Fruit fly (Drosophila melanogaster) whole organism, embryonic: ENCODE measurements around the gene Dok.

Experiments
- Aef1 ChIP-seq: fragments of 200-800 bp; sonication (Bioruptor generic); IDR thresholded peaks from 3 replicates; pipeline ENCODE4 v1.3.6; 2022; ENCODE audit warnings: missing biosample characterization, missing genetic modification characterization
- Awh ChIP-seq: fragments of 200-800 bp; sonication (Bioruptor generic); IDR thresholded peaks from 2 replicates; pipeline ENCODE4, ENCODE4 v1.3.6; 2022; ENCODE audit warnings: missing biosample characterization, missing genetic modification characterization
- CG1024 ChIP-seq: fragments of 200-800 bp; sonication (Bioruptor generic); IDR thresholded peaks from 2 replicates; pipeline ENCODE4 v1.3.6; 2022; ENCODE audit warnings: missing biosample characterization, missing genetic modification characterization
- CG10274 ChIP-seq: fragments of 200-800 bp; sonication (Bioruptor generic); optimal IDR thresholded peaks from 3 replicates; lab custom pipeline; 2017; ENCODE audit warnings: missing biosample characterization, mild to moderate bottlenecking, missing genetic modification characterization
- CG10366 ChIP-seq: fragments of 200-800 bp; sonication (Bioruptor generic); IDR thresholded peaks from 2 replicates; pipeline ENCODE4 v1.3.6; 2022; ENCODE audit warnings: missing biosample characterization, missing genetic modification characterization
- CG11085 ChIP-seq: fragments of 200-800 bp; sonication (Bioruptor generic); IDR thresholded peaks from 2 replicates; pipeline ENCODE4 v1.3.6; 2022; ENCODE audit warnings: missing biosample characterization, missing genetic modification characterization
- CG12104 ChIP-seq: fragments of 200-800 bp; sonication (Bioruptor generic); optimal IDR thresholded peaks from 3 replicates; lab custom pipeline; 2016; ENCODE audit warnings: missing biosample characterization, missing genetic modification characterization
- CG1233 ChIP-seq: fragments of 200-800 bp; sonication (Bioruptor generic); optimal IDR thresholded peaks from 4 replicates; lab custom pipeline; 2018; ENCODE audit warnings: missing biosample characterization, mild to moderate bottlenecking, missing genetic modification characterization
- CG12769 ChIP-seq: fragments of 200-800 bp; sonication (Bioruptor generic); optimal IDR thresholded peaks from 2 replicates; lab custom pipeline; 2019; ENCODE audit warnings: missing biosample characterization, mild to moderate bottlenecking, missing genetic modification characterization, moderate library complexity
- CG13775 ChIP-seq: fragments of 200-800 bp; sonication (Bioruptor generic); optimal IDR thresholded peaks from 3 replicates; lab custom pipeline; 2017; ENCODE audit warnings: missing biosample characterization, mild to moderate bottlenecking, missing genetic modification characterization
- CG14965 ChIP-seq: fragments of 200-800 bp; sonication (Bioruptor generic); optimal IDR thresholded peaks from 2 replicates; lab custom pipeline; 2016; ENCODE audit warnings: missing biosample characterization, missing genetic modification characterization, borderline replicate concordance
- CG15479 ChIP-seq: fragments of 200-800 bp; sonication (Bioruptor generic); optimal IDR thresholded peaks from 3 replicates; lab custom pipeline; 2019; ENCODE audit warnings: missing biosample characterization, mild to moderate bottlenecking, missing genetic modification characterization, moderate library complexity
- CG1603 ChIP-seq: fragments of 200-800 bp; sonication (Bioruptor generic); optimal IDR thresholded peaks from 2 replicates; lab custom pipeline; 2019; ENCODE audit warnings: missing biosample characterization, mild to moderate bottlenecking, missing genetic modification characterization, moderate library complexity
- CG2120 ChIP-seq: fragments of 200-800 bp; sonication (Bioruptor generic); optimal IDR thresholded peaks from 3 replicates; lab custom pipeline; 2016; ENCODE audit warnings: missing biosample characterization, missing genetic modification characterization
- CG3163 ChIP-seq: fragments of 200-800 bp; sonication (Bioruptor generic); optimal IDR thresholded peaks from 3 replicates; lab custom pipeline; 2016; ENCODE audit warnings: missing biosample characterization, missing genetic modification characterization
- CG34224 ChIP-seq: fragments of 200-800 bp; sonication (Bioruptor generic); IDR thresholded peaks from 3 replicates; pipeline ENCODE4 v1.3.6; 2022; ENCODE audit warnings: missing biosample characterization, missing genetic modification characterization; ENCODE audit not compliant: partially characterized antibody
- CG4404 ChIP-seq: fragments of 200-800 bp; sonication (Bioruptor generic); IDR thresholded peaks from 2 replicates; pipeline ENCODE4 v1.3.6; 2022; ENCODE audit warnings: missing biosample characterization, missing genetic modification characterization
- CG7271 ChIP-seq: fragments of 200-800 bp; sonication (Bioruptor generic); optimal IDR thresholded peaks from 2 replicates; lab custom pipeline; 2018; ENCODE audit warnings: missing biosample characterization, mild to moderate bottlenecking, missing genetic modification characterization, moderate library complexity
- CG8478 ChIP-seq: fragments of >200 bp; optimal IDR thresholded peaks from 2 replicates; lab custom pipeline; 2018
- Drgx ChIP-seq: fragments of 200-800 bp; sonication (Bioruptor generic); IDR thresholded peaks from 2 replicates; pipeline ENCODE4 v1.3.6; 2022; ENCODE audit warnings: missing biosample characterization, missing genetic modification characterization
- GATAe ChIP-seq: fragments of 200-800 bp; sonication (Bioruptor generic); conservative IDR thresholded peaks from 2 replicates; pipeline ENCODE4 v1.3.6; 2022; ENCODE audit warnings: missing biosample characterization, missing genetic modification characterization
- Gsc ChIP-seq: fragments of 200-800 bp; sonication (Bioruptor generic); IDR thresholded peaks from 2 replicates; pipeline ENCODE4 v1.3.6; 2022; ENCODE audit warnings: missing biosample characterization, missing genetic modification characterization
- HLH3B ChIP-seq: fragments of 200-800 bp; sonication (Bioruptor generic); IDR thresholded peaks from 2 replicates; pipeline ENCODE4 v1.3.6; 2022; ENCODE audit warnings: missing biosample characterization, missing genetic modification characterization
- HLH4C ChIP-seq: fragments of 200-800 bp; sonication (Bioruptor generic); IDR thresholded peaks from 3 replicates; pipeline ENCODE4 v1.3.6; 2022; ENCODE audit warnings: missing biosample characterization, missing genetic modification characterization; ENCODE audit not compliant: partially characterized antibody
- Lhr ChIP-seq: fragments of 200-800 bp; sonication (Bioruptor generic); optimal IDR thresholded peaks from 3 replicates; lab custom pipeline; 2017; ENCODE audit warnings: mild to moderate bottlenecking, missing biosample characterization, missing genetic modification reagents, missing genetic modification characterization
- Myb ChIP-seq: fragments of 200-800 bp; sonication (Bioruptor generic); optimal IDR thresholded peaks from 2 replicates; lab custom pipeline; 2016; ENCODE audit warnings: missing biosample characterization, missing genetic modification characterization
- NC2β ChIP-seq: fragments of 200-800 bp; sonication (Bioruptor generic); optimal IDR thresholded peaks from 2 replicates; lab custom pipeline; 2016; ENCODE audit warnings: missing biosample characterization, missing genetic modification characterization
- Side ChIP-seq: fragments of 200-800 bp; sonication (Bioruptor generic); optimal IDR thresholded peaks from 2 replicates; lab custom pipeline; 2016; ENCODE audit warnings: missing biosample characterization, missing genetic modification characterization
- az2 ChIP-seq: fragments of 200-800 bp; sonication (Bioruptor generic); optimal IDR thresholded peaks from 3 replicates; lab custom pipeline; 2016; ENCODE audit warnings: missing biosample characterization, missing genetic modification characterization
- br ChIP-seq: fragments of >200 bp; optimal IDR thresholded peaks from 2 replicates; lab custom pipeline; 2017
- chinmo ChIP-seq: fragments of 200-800 bp; sonication (Bioruptor generic); IDR thresholded peaks from 4 replicates; pipeline ENCODE4 v1.3.6; 2022; ENCODE audit warnings: missing biosample characterization, missing genetic modification characterization; ENCODE audit not compliant: partially characterized antibody
- chm ChIP-seq: fragments of 200-800 bp; sonication (Bioruptor generic); IDR thresholded peaks from 2 replicates; pipeline ENCODE4 v1.3.6; 2022; ENCODE audit warnings: missing biosample characterization, missing genetic modification characterization
- chn ChIP-seq: fragments of 200-800 bp; sonication (Bioruptor generic); optimal IDR thresholded peaks from 2 replicates; lab custom pipeline; 2016; ENCODE audit warnings: missing biosample characterization, missing genetic modification characterization
- crc ChIP-seq: fragments of 200-800 bp; sonication (Bioruptor generic); optimal IDR thresholded peaks from 2 replicates; lab custom pipeline; 2016; ENCODE audit warnings: missing biosample characterization, missing genetic modification characterization
- dan ChIP-seq: fragments of 200-800 bp; sonication (Bioruptor generic); IDR thresholded peaks from 2 replicates; pipeline ENCODE4 v1.3.6; 2022; ENCODE audit warnings: missing biosample characterization, missing genetic modification characterization
- fru ChIP-seq: fragments of >200 bp; optimal IDR thresholded peaks from 2 replicates; lab custom pipeline; 2017
- gce ChIP-seq: fragments of 200-800 bp; sonication (Bioruptor generic); IDR thresholded peaks from 3 replicates; pipeline ENCODE4 v1.3.6; 2022; ENCODE audit warnings: missing biosample characterization, missing genetic modification characterization
- gfzf ChIP-seq: fragments of 200-800 bp; sonication (Bioruptor generic); optimal IDR thresholded peaks from 2 replicates; lab custom pipeline; 2016; ENCODE audit warnings: missing biosample characterization, mild to moderate bottlenecking, missing genetic modification characterization, moderate library complexity
- klu ChIP-seq: fragments of 200-800 bp; sonication (Bioruptor generic); IDR thresholded peaks from 2 replicates; pipeline ENCODE4 v1.3.6; 2022; ENCODE audit warnings: missing biosample characterization, missing genetic modification characterization
- lab ChIP-seq: fragments of 200-800 bp; sonication (Bioruptor generic); optimal IDR thresholded peaks from 3 replicates; lab custom pipeline; 2017; ENCODE audit warnings: missing biosample characterization, missing genetic modification characterization, mild to moderate bottlenecking, moderate library complexity, missing genetic modification reagents
- lov ChIP-seq, 2 experiments: fragments of 200-800 bp in 1 of 2; fragments of >200 bp in 1 of 2; sonication (Bioruptor generic) in 1 of 2; IDR thresholded peaks in 1 of 2; optimal IDR thresholded peaks in 1 of 2; 2 replicates in 1 of 2; 3 replicates in 1 of 2; pipeline versions ENCODE4 v1.3.6 to Lab custom; 2017 to 2022; ENCODE audit warnings: missing biosample characterization in 1 of 2, missing genetic modification characterization in 1 of 2
- oc ChIP-seq: fragments of 200-800 bp; sonication (Bioruptor generic); optimal IDR thresholded peaks from 2 replicates; lab custom pipeline; 2018; ENCODE audit warnings: missing biosample characterization, mild to moderate bottlenecking, missing genetic modification characterization, moderate library complexity
- otp ChIP-seq: fragments of 200-800 bp; sonication (Bioruptor generic); IDR thresholded peaks from 3 replicates; pipeline ENCODE4, ENCODE4 v1.3.6; 2022; ENCODE audit warnings: missing biosample characterization, missing genetic modification characterization
- pros ChIP-seq: fragments of 200-800 bp; sonication (Bioruptor generic); optimal IDR thresholded peaks from 3 replicates; lab custom pipeline; 2019; ENCODE audit warnings: missing biosample characterization, mild to moderate bottlenecking, missing genetic modification characterization, moderate library complexity
- pum ChIP-seq: fragments of 200-800 bp; sonication (Bioruptor generic); optimal IDR thresholded peaks from 2 replicates; lab custom pipeline; 2016; ENCODE audit warnings: missing biosample characterization, missing genetic modification characterization
- sima ChIP-seq: fragments of 200-800 bp; sonication (Bioruptor generic); optimal IDR thresholded peaks from 2 replicates; lab custom pipeline; 2016; ENCODE audit warnings: missing biosample characterization, missing genetic modification characterization
- sna ChIP-seq: fragments of 200-800 bp; sonication (Bioruptor generic); IDR thresholded peaks from 2 replicates; pipeline ENCODE4 v1.3.6; 2022; ENCODE audit warnings: missing biosample characterization, missing genetic modification characterization; ENCODE audit not compliant: partially characterized antibody
- sug ChIP-seq: fragments of 200-800 bp; optimal IDR thresholded peaks from 2 replicates; lab custom pipeline; 2019; ENCODE audit warnings: missing biosample characterization, mild to moderate bottlenecking, missing genetic modification characterization, moderate library complexity
- vvl ChIP-seq: fragments of 200-800 bp; sonication (Bioruptor generic); IDR thresholded peaks from 2 replicates; pipeline ENCODE4 v1.3.6; 2022; ENCODE audit warnings: missing biosample characterization, missing genetic modification characterization
- wdn ChIP-seq: fragments of 200-800 bp; sonication (Bioruptor generic); IDR thresholded peaks from 2 replicates; pipeline ENCODE4 v1.3.6; 2022; ENCODE audit warnings: missing biosample characterization, missing genetic modification characterization

Dok gene

DNA sequence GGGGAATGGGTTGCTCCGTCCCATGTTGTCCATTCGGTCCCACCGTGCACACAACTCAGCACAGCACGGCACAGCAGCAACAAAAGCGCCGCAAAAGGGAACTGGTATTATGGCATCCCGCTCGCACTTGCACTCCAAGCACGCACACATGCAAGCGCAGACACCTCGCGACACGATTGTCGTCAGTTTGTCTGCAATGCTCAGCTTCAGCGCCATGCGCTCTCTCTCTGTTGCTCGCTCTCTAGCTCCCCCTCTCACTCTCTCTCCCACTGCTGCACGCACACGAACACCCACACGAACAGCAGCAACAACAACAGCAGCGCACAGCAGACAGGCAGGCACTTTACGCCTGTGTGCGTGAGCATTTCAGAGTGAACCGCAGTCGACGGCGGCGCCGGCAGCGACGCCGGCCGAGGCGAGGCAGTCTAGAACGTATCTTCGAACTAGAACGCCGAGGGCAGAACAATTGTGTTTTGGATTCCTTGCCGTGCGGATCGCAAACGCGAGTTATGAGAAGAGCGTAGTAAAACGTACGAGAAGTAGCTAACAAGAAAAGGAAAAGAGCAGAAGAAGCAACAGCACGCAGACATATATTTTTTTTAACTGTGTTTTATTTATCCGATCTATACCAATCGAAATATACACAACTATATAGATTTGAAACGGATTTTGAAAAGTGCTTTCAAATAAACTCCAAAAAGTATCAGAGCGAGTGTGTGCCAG is 16.4 kb upstream of the Dok start, which contains the start of gene brk (continued):
- TF ChIP-seq CG10274 (GFP tag; lab: Kevin White, UChicago) (no peak), az2 (no peak), CG14965 (GFP tag; lab: Kevin White, UChicago) (no peak), otp (GFP tag; lab: Robert Waterston, UW) (no peak), CG2120 (no peak), Drgx (GFP tag; lab: Robert Waterston, UW) (peak; percentile 40), lov (optimal IDR thresholded peaks at IDR 0.05; lab: Kevin White, UChicago) (no peak), lov (GFP tag; IDR thresholded peaks at IDR 0.05; lab: Robert Waterston, UW) (peak; percentile 44; the same call in 1 of the 3 replicates), CG11085 (GFP tag; lab: Robert Waterston, UW) (no peak), Side (GFP tag; lab: Kevin White, UChicago) (peak; percentile 47), HLH4C (GFP tag; lab: Robert Waterston, UW) (no peak), pros (GFP tag; lab: Kevin White, UChicago) (peak; percentile 70), oc (tag; lab: Kevin White, UChicago) (no peak), GATAe (GFP tag; lab: Robert Waterston, UW) (no peak), Lhr (GFP tag; lab: Kevin White, UChicago) (no peak), CG7271 (tag; lab: Kevin White, UChicago) (peak; percentile 39), CG8478 (peak; percentile 98), pum (GFP tag; lab: Kevin White, UChicago) (no peak), CG13775 (GFP tag; lab: Kevin White, UChicago) (no peak), CG3163 (GFP tag; lab: Kevin White, UChicago) (peak; percentile 45), gce (GFP tag; lab: Robert Waterston, UW) (no peak), Gsc (GFP tag; lab: Robert Waterston, UW) (no peak), HLH3B (GFP tag; lab: Robert Waterston, UW) (no peak), chm (peak; percentile 39; the same call in 1 of the 2 replicates), fru (lab: Kevin White, UChicago) (no peak), Aef1 (GFP tag; lab: Robert Waterston, UW) (peak; percentile 67), CG12769 (tag; lab: Kevin White, UChicago) (peak; percentile 90), Awh (GFP tag; lab: Robert Waterston, UW) (no peak), vvl (GFP tag; lab: Robert Waterston, UW) (no peak; the same call in 1 of the 2 replicates), sug (tag; lab: Kevin White, UChicago) (peak; percentile 28), CG1024 (0 out of 2 replicates have a peak, but pooled peaks have one; percentile 18), NC2β (GFP tag; lab: Kevin White, UChicago) (no peak), sna (GFP tag; lab: Robert Waterston, UW) (peak; percentile 50; the same call in 1 of the 2 replicates), gfzf (no peak), chn (GFP tag; lab: Kevin White, UChicago) (peak; percentile 73), CG1233 (GFP tag; lab: Kevin White, UChicago) (no peak), lab (no peak), wdn (0 out of 2 replicates have a peak, but pooled peaks have one; percentile 1), CG10366 (GFP tag; lab: Robert Waterston, UW) (no peak), CG12104 (no peak), Myb (GFP tag; lab: Kevin White, UChicago) (no peak), CG1603 (tag; lab: Kevin White, UChicago) (no peak), CG4404 (GFP tag; lab: Robert Waterston, UW) (no peak), chinmo (GFP tag; lab: Robert Waterston, UW) (peak; percentile 99), klu (0 out of 2 replicates have a peak, but pooled peaks have one; percentile 36), dan (GFP tag; lab: Robert Waterston, UW) (no peak), CG34224 (GFP tag; lab: Robert Waterston, UW) (peak; percentile 53; the same call in 1 of the 3 replicates), crc (GFP tag; lab: Kevin White, UChicago) (no peak), CG15479 (GFP tag; lab: Kevin White, UChicago) (peak; percentile 94), sima (GFP tag; lab: Kevin White, UChicago) (no peak), br (lab: Kevin White, UChicago) (no peak)
